Worm (Caenorhabditis elegans): ENCODE measurements around the gene C34C12.12.

ce11 chrIII:3486055-3486454 lies 33.1 kb downstream of the C34C12.12 start:
- TF ChIP-seq him-1 (tag; optimal IDR thresholded peaks at IDR 0.05), result no peak
- no peak for TF ChIP-seq dao-5 (tag; optimal IDR thresholded peaks at IDR 0.05)
- no peak for TF ChIP-seq W03F9.2 (tag; optimal IDR thresholded peaks at IDR 0.05)
